Fruit fly (Drosophila melanogaster) whole organism: ENCODE results near the gene Calx.

Experiments used
- Dll ChIP-seq: fragments of >200 bp; optimal IDR thresholded peaks from 2 replicates; lab custom pipeline; 2017
- pan ChIP-seq: fragments of >200 bp; optimal IDR thresholded peaks from 2 replicates; lab custom pipeline; 2017
- psq ChIP-seq: fragments of >200 bp; optimal IDR thresholded peaks from 2 replicates; lab custom pipeline; 2017
- usp ChIP-seq: fragments of >200 bp; optimal IDR thresholded peaks from 2 replicates; lab custom pipeline; 2017; ENCODE audit warnings: missing biosample characterization, missing genetic modification characterization, mixed read lengths

DNA sequence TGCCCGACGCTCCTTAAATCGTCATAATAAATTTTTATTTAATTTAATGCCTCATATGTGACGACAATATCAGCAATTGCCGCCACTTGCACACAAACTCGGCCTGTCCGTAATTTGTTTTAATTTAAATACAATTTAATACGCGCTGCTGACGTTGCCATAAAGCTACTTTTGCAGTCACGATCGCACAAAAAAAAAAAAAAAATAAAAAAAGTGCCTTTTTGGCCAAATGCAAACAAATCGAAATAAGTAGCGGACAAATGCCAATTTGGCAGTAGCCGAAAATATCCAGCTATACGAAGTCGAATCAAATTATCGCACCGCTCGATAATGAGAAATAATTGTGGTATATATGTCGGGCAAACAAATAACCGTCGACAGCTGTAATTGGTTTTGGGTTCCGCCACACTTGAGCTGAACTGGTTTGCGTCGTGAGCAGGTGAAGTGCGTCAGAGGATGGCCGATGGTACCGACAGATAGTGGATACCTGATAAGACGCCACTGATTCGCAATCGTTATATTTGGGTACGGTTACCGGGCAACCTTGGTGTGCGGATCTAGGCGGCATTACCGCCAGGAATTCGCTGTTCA, 25.5 kb upstream of the Calx start:
- TF ChIP-seq psq (lab: Kevin White, UChicago) (no peak), Dll (lab: Kevin White, UChicago) (no peak), usp (GFP tag; lab: Kevin White, UChicago) (no peak), pan (lab: Kevin White, UChicago) (no peak)
